Worm (Caenorhabditis elegans) whole organism, young adult: ENCODE measurements around the gene C35B1.5.

Experiments used
- Y67H2A.10 ChIP-seq: fragments of 200-800 bp; sonication (Bioruptor generic); conservative IDR thresholded peaks from 2 replicates; pipeline ENCODE4 v1.3.6; 2022; ENCODE audit warnings: missing genetic modification reagents, missing genetic modification characterization, missing compliant biosample characterization
- hmg-20 ChIP-seq: fragments of 200-800 bp; sonication (Bioruptor generic); IDR thresholded peaks from 2 replicates; pipeline ENCODE4 v1.3.6; 2022; ENCODE audit warnings: missing genetic modification reagents, missing genetic modification characterization, missing compliant biosample characterization
- pbrm-1 ChIP-seq: fragments of 200-800 bp; sonication (Bioruptor generic); IDR thresholded peaks from 2 replicates; pipeline ENCODE4 v1.3.6; 2022; ENCODE audit warnings: missing genetic modification reagents, missing genetic modification characterization, missing compliant biosample characterization

ce11 chrIV:4072027-4072426 is 12.0 kb downstream of the C35B1.5 start, which contains the start of gene pqn-75:
- TF ChIP-seq hmg-20 (GFP tag; lab: Robert Waterston, UW), result no peak
- no peak for TF ChIP-seq Y67H2A.10 (GFP tag; lab: Robert Waterston, UW)
- no peak for TF ChIP-seq pbrm-1 (GFP tag; lab: Robert Waterston, UW)
